Fruit fly (Drosophila melanogaster) whole organism, embryonic: ENCODE measurements around the gene TotB.
A peak's percentile ranks its signal among the peaks of the same experiment; 100 is the strongest.

Experiments
- CG10267 ChIP-seq: fragments of 200-800 bp; sonication (Bioruptor generic); optimal IDR thresholded peaks from 2 replicates; lab custom pipeline; 2018; ENCODE audit warnings: missing biosample characterization, mild to moderate bottlenecking, missing genetic modification characterization, moderate library complexity
- CG10543 ChIP-seq: fragments of 200-800 bp; sonication (Bioruptor generic); optimal IDR thresholded peaks from 3 replicates; lab custom pipeline; 2017; ENCODE audit warnings: missing biosample characterization, mild to moderate bottlenecking, missing genetic modification characterization, moderate library complexity
- CG10979 ChIP-seq: fragments of 200-800 bp; sonication (Bioruptor generic); optimal IDR thresholded peaks from 2 replicates; lab custom pipeline; 2018; ENCODE audit warnings: missing biosample characterization, mild to moderate bottlenecking, missing genetic modification characterization, moderate library complexity
- CG11093 ChIP-seq: fragments of 200-800 bp; sonication (Bioruptor generic); IDR thresholded peaks from 3 replicates; pipeline ENCODE4 v1.3.6; 2022; ENCODE audit warnings: missing biosample characterization, missing genetic modification characterization
- CG15514 ChIP-seq: fragments of 200-800 bp; sonication (Bioruptor generic); optimal IDR thresholded peaks from 3 replicates; lab custom pipeline; 2017; ENCODE audit warnings: missing biosample characterization, missing genetic modification characterization, mild to moderate bottlenecking, moderate library complexity, missing genetic modification reagents
- CG1603 ChIP-seq: fragments of 200-800 bp; sonication (Bioruptor generic); optimal IDR thresholded peaks from 2 replicates; lab custom pipeline; 2019; ENCODE audit warnings: missing biosample characterization, mild to moderate bottlenecking, missing genetic modification characterization, moderate library complexity
- CG16863 ChIP-seq: fragments of 200-800 bp; sonication (Bioruptor generic); optimal IDR thresholded peaks from 3 replicates; lab custom pipeline; 2016; ENCODE audit warnings: missing biosample characterization, missing genetic modification characterization
- CG17328 ChIP-seq: fragments of 200-800 bp; sonication (Bioruptor generic); IDR thresholded peaks from 2 replicates; pipeline ENCODE4 v1.3.6; 2022; ENCODE audit warnings: missing biosample characterization, missing genetic modification characterization
- CG18599 ChIP-seq: fragments of 200-800 bp; sonication (Bioruptor generic); optimal IDR thresholded peaks from 3 replicates; lab custom pipeline; 2017; ENCODE audit warnings: missing biosample characterization, missing genetic modification characterization, mild to moderate bottlenecking, moderate library complexity, missing genetic modification reagents
- CG2678 ChIP-seq: fragments of 200-800 bp; sonication (Bioruptor generic); optimal IDR thresholded peaks from 3 replicates; lab custom pipeline; 2019; ENCODE audit warnings: missing biosample characterization, mild to moderate bottlenecking, missing genetic modification characterization, moderate library complexity
- CG31224 ChIP-seq: fragments of 200-800 bp; sonication (Bioruptor generic); IDR thresholded peaks from 2 replicates; pipeline ENCODE4 v1.3.6; 2022; ENCODE audit warnings: missing biosample characterization, missing genetic modification characterization
- CG3163 ChIP-seq: fragments of 200-800 bp; sonication (Bioruptor generic); optimal IDR thresholded peaks from 3 replicates; lab custom pipeline; 2016; ENCODE audit warnings: missing biosample characterization, missing genetic modification characterization
- CG43689 ChIP-seq: fragments of 200-800 bp; sonication (Bioruptor generic); IDR thresholded peaks from 2 replicates; pipeline ENCODE4 v1.3.6; 2022; ENCODE audit warnings: missing biosample characterization, missing genetic modification characterization
- CG4404 ChIP-seq: fragments of 200-800 bp; sonication (Bioruptor generic); IDR thresholded peaks from 2 replicates; pipeline ENCODE4 v1.3.6; 2022; ENCODE audit warnings: missing biosample characterization, missing genetic modification characterization
- CG6765 ChIP-seq: fragments of 200-800 bp; sonication (Bioruptor generic); optimal IDR thresholded peaks from 3 replicates; lab custom pipeline; 2017; ENCODE audit warnings: missing biosample characterization, mild to moderate bottlenecking, missing genetic modification characterization
- CG7839 ChIP-seq: fragments of 200-800 bp; sonication (Bioruptor generic); optimal IDR thresholded peaks from 3 replicates; lab custom pipeline; 2018; ENCODE audit warnings: missing biosample characterization, mild to moderate bottlenecking, missing genetic modification characterization, moderate library complexity
- CG8478 ChIP-seq: fragments of >200 bp; optimal IDR thresholded peaks from 2 replicates; lab custom pipeline; 2018
- CTCF ChIP-seq: fragments of 200-800 bp; sonication (Bioruptor generic); optimal IDR thresholded peaks from 2 replicates; lab custom pipeline; 2017; ENCODE audit warnings: missing biosample characterization, mild to moderate bottlenecking, missing genetic modification characterization, moderate library complexity
- D19A ChIP-seq: fragments of 200-800 bp; optimal IDR thresholded peaks from 3 replicates; lab custom pipeline; 2019; ENCODE audit warnings: missing biosample characterization, mild to moderate bottlenecking, missing genetic modification characterization, moderate library complexity
- Ets65A ChIP-seq: fragments of 200-800 bp; sonication (Bioruptor generic); peaks from one replicate; lab custom pipeline; 2016; ENCODE audit warnings: missing biosample characterization, missing genetic modification characterization
- Fer1 ChIP-seq: fragments of 200-800 bp; sonication (Bioruptor generic); optimal IDR thresholded peaks from 2 replicates; lab custom pipeline; 2017; ENCODE audit warnings: missing biosample characterization, mild to moderate bottlenecking, missing genetic modification characterization
- Lpt ChIP-seq: fragments of >200 bp; optimal IDR thresholded peaks from 2 replicates; lab custom pipeline; 2018; ENCODE audit warnings: missing biosample characterization, missing genetic modification characterization
- Med ChIP-seq: fragments of 200-800 bp; sonication (Bioruptor generic); peaks from one replicate; lab custom pipeline; 2016; ENCODE audit warnings: missing biosample characterization, missing genetic modification characterization, mild to moderate bottlenecking, inconsistent platforms, moderate library complexity
- Meics ChIP-seq: fragments of 200-800 bp; sonication (Bioruptor generic); optimal IDR thresholded peaks from 2 replicates; lab custom pipeline; 2017; ENCODE audit warnings: missing biosample characterization, mild to moderate bottlenecking, missing genetic modification characterization
- Myb ChIP-seq: fragments of 200-800 bp; sonication (Bioruptor generic); optimal IDR thresholded peaks from 2 replicates; lab custom pipeline; 2016; ENCODE audit warnings: missing biosample characterization, missing genetic modification characterization
- Nf-YB ChIP-seq: fragments of 200-800 bp; sonication (Bioruptor generic); optimal IDR thresholded peaks from 3 replicates; lab custom pipeline; 2019; ENCODE audit warnings: missing biosample characterization, mild to moderate bottlenecking, missing genetic modification characterization, moderate library complexity
- Ptx1 ChIP-seq: fragments of 200-800 bp; sonication (Bioruptor generic); IDR thresholded peaks from 2 replicates; pipeline ENCODE4 v1.3.6; 2022; ENCODE audit warnings: missing biosample characterization, missing genetic modification characterization
- Rfx ChIP-seq: fragments of 200-800 bp; sonication (Bioruptor generic); IDR thresholded peaks from 2 replicates; pipeline ENCODE4 v1.3.6; 2022; ENCODE audit warnings: missing biosample characterization, missing genetic modification characterization
- TFAM ChIP-seq: fragments of 200-800 bp; sonication (Bioruptor generic); optimal IDR thresholded peaks from 2 replicates; lab custom pipeline; 2017; ENCODE audit warnings: missing biosample characterization, missing genetic modification characterization, inconsistent platforms
- chif ChIP-seq, 2 experiments: fragments of 200-800 bp; sonication (Bioruptor generic); optimal IDR thresholded peaks; 3 replicates each; lab custom pipeline; 2016; ENCODE audit warnings: missing biosample characterization in 2 of 2, missing genetic modification characterization in 2 of 2
- dan ChIP-seq: fragments of 200-800 bp; sonication (Bioruptor generic); IDR thresholded peaks from 2 replicates; pipeline ENCODE4 v1.3.6; 2022; ENCODE audit warnings: missing biosample characterization, missing genetic modification characterization
- gem ChIP-seq: fragments of 200-800 bp; sonication (Bioruptor generic); optimal IDR thresholded peaks from 2 replicates; lab custom pipeline; 2019; ENCODE audit warnings: missing biosample characterization, mild to moderate bottlenecking, missing genetic modification characterization, moderate library complexity
- gfzf ChIP-seq: fragments of 200-800 bp; sonication (Bioruptor generic); optimal IDR thresholded peaks from 2 replicates; lab custom pipeline; 2016; ENCODE audit warnings: missing biosample characterization, mild to moderate bottlenecking, missing genetic modification characterization, moderate library complexity
- ind ChIP-seq: fragments of 200-800 bp; sonication (Bioruptor generic); optimal IDR thresholded peaks from 3 replicates; lab custom pipeline; 2016; ENCODE audit warnings: missing biosample characterization, missing genetic modification characterization
- insv ChIP-seq, 2 experiments: fragments of 200-800 bp; sonication (Bioruptor generic); optimal IDR thresholded peaks; 3 replicates each; lab custom pipeline; 2016 to 2018; ENCODE audit warnings: missing biosample characterization in 2 of 2, missing genetic modification characterization in 2 of 2
- jigr1 ChIP-seq: fragments of 200-800 bp; sonication (Bioruptor generic); IDR thresholded peaks from 3 replicates; pipeline ENCODE4 v1.3.6; 2022; ENCODE audit warnings: missing biosample characterization, missing genetic modification characterization
- mirr ChIP-seq: fragments of 200-800 bp; sonication (Bioruptor generic); optimal IDR thresholded peaks from 3 replicates; lab custom pipeline; 2018; ENCODE audit warnings: missing biosample characterization, mild to moderate bottlenecking, missing genetic modification characterization
- row ChIP-seq: fragments of 200-800 bp; sonication (Bioruptor generic); IDR thresholded peaks from 3 replicates; pipeline ENCODE4 v1.3.6; 2022; ENCODE audit warnings: missing biosample characterization, missing genetic modification characterization
- sens ChIP-seq: fragments of 200-800 bp; sonication (Bioruptor generic); peaks from one replicate; lab custom pipeline; 2016; ENCODE audit warnings: missing biosample characterization, missing genetic modification characterization
- tin ChIP-seq: fragments of 200-800 bp; sonication (Bioruptor generic); optimal IDR thresholded peaks from 3 replicates; lab custom pipeline; 2016; ENCODE audit warnings: missing biosample characterization, missing genetic modification characterization
- tna ChIP-seq: fragments of 200-800 bp; sonication (Bioruptor generic); IDR thresholded peaks from 2 replicates; pipeline ENCODE4 v1.3.6; 2022; ENCODE audit warnings: missing biosample characterization, missing genetic modification characterization; ENCODE audit not compliant: partially characterized antibody
- trem ChIP-seq: fragments of 200-800 bp; optimal IDR thresholded peaks from 3 replicates; lab custom pipeline; 2019; ENCODE audit warnings: missing biosample characterization, mild to moderate bottlenecking, missing genetic modification characterization, moderate library complexity

TotB gene

dm6 chr3R:20845493-20845892 lies 28.2 kb upstream of the TotB start (continued):
- TF ChIP-seq gfzf (GFP tag; lab: Kevin White, UChicago): no peak
- TF ChIP-seq CG15514: no peak
- TF ChIP-seq CG10267 (tag; lab: Kevin White, UChicago): no peak
- TF ChIP-seq insv (GFP tag; optimal IDR thresholded peaks at IDR 0.05; lab: Kevin White, UChicago): no peak
- no peak for TF ChIP-seq ind (GFP tag; lab: Kevin White, UChicago)
- no peak for TF ChIP-seq CG17328 (GFP tag; lab: Robert Waterston, UW)
- no peak for TF ChIP-seq tin
- TF ChIP-seq CG6765: no peak
- TF ChIP-seq CG43689: no peak
- no peak for TF ChIP-seq CG3163 (GFP tag; lab: Kevin White, UChicago)
- TF ChIP-seq CG4404: no peak
- TF ChIP-seq mirr (GFP tag; lab: Kevin White, UChicago): peak; percentile 76
- no peak for TF ChIP-seq CG10543 (GFP tag; lab: Kevin White, UChicago)
- no peak for TF ChIP-seq CG16863
- no peak for TF ChIP-seq Rfx
- no peak for TF ChIP-seq jigr1 (GFP tag; lab: Robert Waterston, UW)
- TF ChIP-seq CG8478 (lab: Kevin White, UChicago): no peak
- TF ChIP-seq CG11093: no peak
- no peak for TF ChIP-seq Lpt (GFP tag; lab: Kevin White, UChicago)
- TF ChIP-seq dan (GFP tag; lab: Robert Waterston, UW): no peak
- no peak for TF ChIP-seq CTCF (GFP tag; lab: Kevin White, UChicago)
- TF ChIP-seq trem (tag; lab: Kevin White, UChicago): no peak
- TF ChIP-seq chif (GFP tag; optimal IDR thresholded peaks at IDR 0.05; lab: Kevin White, UChicago): no peak
- TF ChIP-seq, all 482 proteins: peak for 25

dm6 chr3R:20846316-20846715 lies 27.4 kb upstream of the TotB start:
- TF ChIP-seq CG18599 (GFP tag; lab: Kevin White, UChicago) (peak; percentile 23), Meics (peak; percentile 6), TFAM (GFP tag; lab: Kevin White, UChicago) (no peak), CG7839 (tag; lab: Kevin White, UChicago) (peak; percentile 40), Med (GFP tag; lab: Kevin White, UChicago) (peak; percentile 58), Ets65A (GFP tag; lab: Kevin White, UChicago) (peak; percentile 21), Ptx1 (GFP tag; lab: Robert Waterston, UW) (peak; percentile 28; the same call in 1 of the 2 replicates), CG2678 (tag; lab: Kevin White, UChicago) (peak; percentile 29), sens (GFP tag; lab: Kevin White, UChicago) (peak; percentile 45), Myb (no peak), gem (tag; lab: Kevin White, UChicago) (peak; percentile 28), Nf-YB (GFP tag; lab: Kevin White, UChicago) (peak; percentile 64), CG1603 (tag; lab: Kevin White, UChicago) (peak; percentile 0), CG10979 (tag; lab: Kevin White, UChicago) (peak; percentile 3), CG31224 (GFP tag; lab: Robert Waterston, UW) (no peak), tna (GFP tag; lab: Robert Waterston, UW) (no peak), D19A (peak; percentile 94), row (GFP tag; lab: Robert Waterston, UW) (0 out of 3 replicates have a peak, but pooled peaks have one; percentile 12), Fer1 (GFP tag; lab: Kevin White, UChicago) (no peak)
